Worm (Caenorhabditis elegans) whole organism, late embryonic: ENCODE results near the gene Y22D7AL.1.

Experiments
- C08G9.2 ChIP-seq: sonication (generic microtip); optimal IDR thresholded peaks from 2 replicates; lab custom pipeline; 2016; ENCODE audit warnings: mild to moderate bottlenecking, missing genetic modification characterization, moderate library complexity, missing compliant biosample characterization
- C38D4.7 ChIP-seq: fragments of 200-800 bp; sonication (Bioruptor generic); optimal IDR thresholded peaks from 2 replicates; lab custom pipeline; 2018; ENCODE audit warnings: mild to moderate bottlenecking, missing genetic modification characterization, moderate library complexity, missing compliant biosample characterization
- K02D7.2 ChIP-seq: sonication (generic microtip); optimal IDR thresholded peaks from 2 replicates; lab custom pipeline; 2017; ENCODE audit warnings: mild to moderate bottlenecking, missing genetic modification characterization, missing compliant biosample characterization
- Y22D7AL.16 ChIP-seq: sonication (generic microtip); optimal IDR thresholded peaks from 2 replicates; lab custom pipeline; 2016; ENCODE audit warnings: missing genetic modification characterization, missing compliant biosample characterization
- ama-1 ChIP-seq: fragments of 150-350 bp; optimal IDR thresholded peaks from 2 replicates; lab custom pipeline; 2014
- ceh-14 ChIP-seq: sonication (generic microtip); optimal IDR thresholded peaks from 2 replicates; lab custom pipeline; 2016; ENCODE audit warnings: missing genotype, missing genetic modification characterization, missing compliant biosample characterization
- ceh-18 ChIP-seq: sonication (generic microtip); optimal IDR thresholded peaks from 2 replicates; lab custom pipeline; 2016; ENCODE audit warnings: missing genetic modification characterization, missing compliant biosample characterization
- ceh-19 ChIP-seq: fragments of 200-800 bp; sonication (Bioruptor generic); optimal IDR thresholded peaks from 2 replicates; lab custom pipeline; 2018; ENCODE audit warnings: mild to moderate bottlenecking, missing genetic modification characterization, missing compliant biosample characterization
- ceh-2 ChIP-seq: sonication (generic microtip); optimal IDR thresholded peaks from 2 replicates; lab custom pipeline; 2016; ENCODE audit warnings: missing genotype, missing genetic modification characterization, missing compliant biosample characterization
- ceh-31 ChIP-seq: sonication (generic microtip); optimal IDR thresholded peaks from 2 replicates; lab custom pipeline; 2016; ENCODE audit warnings: missing genetic modification characterization, missing compliant biosample characterization
- ceh-9 ChIP-seq: sonication (generic microtip); optimal IDR thresholded peaks from 2 replicates; lab custom pipeline; 2016; ENCODE audit warnings: mild to moderate bottlenecking, missing genetic modification characterization, inconsistent platforms, missing compliant biosample characterization
- dmd-4 ChIP-seq: sonication (generic microtip); optimal IDR thresholded peaks from 2 replicates; lab custom pipeline; 2016; ENCODE audit warnings: borderline replicate concordance, missing genetic modification characterization, missing compliant biosample characterization
- dve-1 ChIP-seq: sonication (generic microtip); optimal IDR thresholded peaks from 2 replicates; lab custom pipeline; 2017; ENCODE audit warnings: antibody characterized with exemption, mild to moderate bottlenecking, missing genetic modification characterization, missing compliant biosample characterization
- elt-2 ChIP-seq: sonication (generic microtip); optimal IDR thresholded peaks from 2 replicates; lab custom pipeline; 2016; ENCODE audit warnings: missing genetic modification reagents, missing genetic modification characterization, missing compliant biosample characterization
- ets-4 ChIP-seq: sonication (generic microtip); optimal IDR thresholded peaks from 2 replicates; lab custom pipeline; 2016; ENCODE audit warnings: missing genetic modification characterization, missing compliant biosample characterization
- eyg-1 ChIP-seq: sonication (generic microtip); optimal IDR thresholded peaks from 2 replicates; lab custom pipeline; 2016; ENCODE audit warnings: missing genotype, missing genetic modification characterization, missing compliant biosample characterization
- fax-1 ChIP-seq: sonication (generic microtip); optimal IDR thresholded peaks from 2 replicates; lab custom pipeline; 2016; ENCODE audit warnings: missing genotype, missing genetic modification characterization, missing compliant biosample characterization
- fkh-10 ChIP-seq: fragments of 150-350 bp; optimal IDR thresholded peaks from 2 replicates; lab custom pipeline; 2014; ENCODE audit warnings: missing biosample characterization, missing genetic modification reagents, missing genetic modification characterization
- gmeb-2 ChIP-seq: sonication (generic microtip); optimal IDR thresholded peaks from 2 replicates; lab custom pipeline; 2016; ENCODE audit warnings: missing genetic modification characterization, inconsistent platforms, missing compliant biosample characterization
- hlh-13 ChIP-seq: fragments of 200-800 bp; sonication (Bioruptor generic); optimal IDR thresholded peaks from 2 replicates; lab custom pipeline; 2018; ENCODE audit warnings: mild to moderate bottlenecking, missing genetic modification characterization, missing compliant biosample characterization
- hlh-8 ChIP-seq: sonication (generic microtip); optimal IDR thresholded peaks from 2 replicates; lab custom pipeline; 2016; ENCODE audit warnings: missing genotype, missing genetic modification characterization, missing compliant biosample characterization
- lim-6 ChIP-seq: sonication (generic microtip); optimal IDR thresholded peaks from 2 replicates; lab custom pipeline; 2016; ENCODE audit warnings: missing genetic modification characterization, missing compliant biosample characterization
- mec-3 ChIP-seq: sonication (generic microtip); optimal IDR thresholded peaks from 2 replicates; lab custom pipeline; 2016; ENCODE audit warnings: borderline replicate concordance, missing genetic modification characterization, missing compliant biosample characterization
- nhr-11 ChIP-seq: fragments of 150-350 bp; optimal IDR thresholded peaks from 2 replicates; lab custom pipeline; 2014; ENCODE audit warnings: missing biosample characterization, missing genetic modification characterization
- nhr-232 ChIP-seq: sonication (generic microtip); optimal IDR thresholded peaks from 2 replicates; lab custom pipeline; 2016; ENCODE audit warnings: missing genetic modification characterization, missing compliant biosample characterization
- odd-2 ChIP-seq: sonication (generic microtip); optimal IDR thresholded peaks from 2 replicates; lab custom pipeline; 2017; ENCODE audit warnings: antibody characterized with exemption, mild to moderate bottlenecking, missing genetic modification characterization, missing compliant biosample characterization
- pat-9 ChIP-seq: fragments of 200-800 bp; sonication (Bioruptor generic); optimal IDR thresholded peaks from 2 replicates; lab custom pipeline; 2018; ENCODE audit warnings: mild to moderate bottlenecking, missing genetic modification characterization, moderate library complexity, missing compliant biosample characterization
- pha-2 ChIP-seq: sonication (generic microtip); optimal IDR thresholded peaks from 2 replicates; lab custom pipeline; 2017; ENCODE audit warnings: mild to moderate bottlenecking, missing genetic modification characterization, missing compliant biosample characterization
- pha-4 ChIP-seq: fragments of 150-350 bp; optimal IDR thresholded peaks from 2 replicates; lab custom pipeline; 2018; ENCODE audit warnings: missing biosample characterization, missing genetic modification reagents, missing genetic modification characterization
- pqm-1 ChIP-seq: sonication (generic microtip); optimal IDR thresholded peaks from 2 replicates; lab custom pipeline; 2016; ENCODE audit warnings: missing genetic modification characterization, missing compliant biosample characterization
- ref-2 ChIP-seq: sonication (generic microtip); optimal IDR thresholded peaks from 2 replicates; lab custom pipeline; 2016; ENCODE audit warnings: missing genetic modification characterization, missing compliant biosample characterization
- rnt-1 ChIP-seq: sonication (generic microtip); optimal IDR thresholded peaks from 2 replicates; lab custom pipeline; 2016; ENCODE audit warnings: missing genetic modification characterization, missing compliant biosample characterization
- tbx-7 ChIP-seq: sonication (generic microtip); optimal IDR thresholded peaks from 2 replicates; lab custom pipeline; 2016; ENCODE audit warnings: missing genotype, missing genetic modification characterization, missing compliant biosample characterization
- unc-3 ChIP-seq, 2 experiments: fragments of 200-800 bp in 1 of 2; sonication (Bioruptor generic) in 1 of 2; sonication (generic microtip) in 1 of 2; conservative IDR thresholded peaks in 1 of 2; optimal IDR thresholded peaks in 1 of 2; 2 replicates each; pipeline versions ENCODE4 v1.3.6 to Lab custom; 2016 to 2022; ENCODE audit warnings: missing compliant biosample characterization in 2 of 2, missing genetic modification characterization in 2 of 2, missing genetic modification reagents in 1 of 2
- unc-42 ChIP-seq: sonication (generic microtip); optimal IDR thresholded peaks from 2 replicates; lab custom pipeline; 2016; ENCODE audit warnings: missing genotype, missing genetic modification characterization, missing compliant biosample characterization
- zip-5 ChIP-seq: sonication (generic microtip); optimal IDR thresholded peaks from 2 replicates; lab custom pipeline; 2016; ENCODE audit warnings: missing genetic modification characterization, missing compliant biosample characterization
- ztf-16 ChIP-seq: sonication (generic microtip); optimal IDR thresholded peaks from 2 replicates; lab custom pipeline; 2017; ENCODE audit warnings: missing genetic modification characterization, missing compliant biosample characterization

The Y22D7AL.1 gene

ce11 chrIII:1634270-1634669, 18.0 kb upstream of the Y22D7AL.1 start, which contains the start of gene Y22D7AL.11:
Y22D7AL.11 (minus strand) TSS chrIII:1634370.
- no peak for TF ChIP-seq elt-2 (tag; lab: Kevin White, UChicago)
- TF ChIP-seq, all 69 proteins: peak for 0

DNA sequence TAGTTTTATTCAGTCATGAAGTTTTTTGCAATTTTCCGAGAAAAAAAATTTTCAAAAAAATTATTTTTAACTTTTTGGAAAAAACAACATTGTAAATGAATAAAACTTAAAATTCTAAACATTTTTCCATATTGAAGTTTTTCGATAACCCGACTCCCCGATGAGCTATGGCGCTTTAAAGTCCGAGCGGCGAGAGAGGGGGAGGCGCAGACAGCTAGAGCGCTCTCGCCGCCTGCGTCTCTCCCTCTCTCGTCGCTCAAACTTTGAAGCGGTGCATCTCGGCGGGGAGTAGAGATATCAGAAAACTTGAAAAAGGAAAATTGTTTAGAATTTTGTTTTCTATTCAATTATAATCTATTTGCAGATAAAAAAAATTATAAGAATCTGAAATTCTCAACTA, 13.9 kb upstream of the Y22D7AL.1 start:
- TF ChIP-seq ceh-18 (tag; lab: Kevin White, UChicago) (no peak), hlh-8 (tag; lab: Kevin White, UChicago) (no peak), Y22D7AL.16 (tag; lab: Kevin White, UChicago) (no peak), ceh-9 (tag; lab: Kevin White, UChicago) (no peak), gmeb-2 (tag; lab: Kevin White, UChicago) (no peak), pat-9 (tag; lab: Kevin White, UChicago) (no peak), fax-1 (tag; lab: Kevin White, UChicago) (no peak), ceh-31 (tag; lab: Kevin White, UChicago) (no peak), ets-4 (tag; lab: Kevin White, UChicago) (no peak), ceh-2 (tag; lab: Kevin White, UChicago) (no peak), ama-1 (lab: Kevin White, UChicago) (no peak)

- TF ChIP-seq lim-6 (tag; lab: Kevin White, UChicago) (no peak), ref-2 (tag; lab: Kevin White, UChicago) (no peak), ceh-19 (GFP tag; lab: Kevin White, UChicago) (no peak), fkh-10 (GFP tag; lab: Kevin White, UChicago) (no peak), pha-2 (no peak), hlh-13 (GFP tag; lab: Kevin White, UChicago) (no peak), ama-1 (lab: Kevin White, UChicago) (no peak), nhr-11 (no peak), eyg-1 (tag; lab: Kevin White, UChicago) (no peak), nhr-232 (tag; lab: Kevin White, UChicago) (no peak), unc-42 (tag; lab: Kevin White, UChicago) (no peak), dmd-4 (tag; lab: Kevin White, UChicago) (no peak), zip-5 (tag; lab: Kevin White, UChicago) (no peak), ceh-14 (tag; lab: Kevin White, UChicago) (no peak), tbx-7 (tag; lab: Kevin White, UChicago) (no peak), pha-4 (no peak), rnt-1 (no peak), ceh-2 (tag; lab: Kevin White, UChicago) (no peak)
Observed at ce11 chrIII:1641163-1641562, 11.1 kb upstream of the Y22D7AL.1 start, which contains the start of gene Y22D7AL.3. Y22D7AL.3 (plus strand) TSS chrIII:1641463.

DNA sequence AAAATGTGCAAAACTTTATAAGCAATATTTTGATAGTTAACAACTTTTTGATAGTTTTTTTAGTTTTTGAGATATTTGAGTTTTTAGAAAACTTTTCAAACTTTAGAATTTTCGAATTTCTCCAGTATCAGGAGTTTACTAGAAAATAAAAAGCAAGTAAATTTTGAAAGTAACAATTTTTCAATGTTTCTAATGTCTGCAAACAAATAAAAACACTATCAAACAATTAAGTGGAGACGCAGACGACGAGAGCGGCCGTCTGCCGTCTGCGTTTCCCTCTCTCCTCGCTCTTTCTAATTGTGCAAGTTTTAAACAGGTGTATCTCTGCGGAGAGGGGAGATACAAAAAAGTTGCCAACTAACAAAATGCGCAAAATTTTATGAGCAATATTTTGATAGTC, 644 bp downstream of the Y22D7AL.1 start:
- TF ChIP-seq dve-1 (tag; lab: Kevin White, UChicago) (no peak), unc-3 (GFP tag; conservative IDR thresholded peaks at IDR 0.05; lab: Robert Waterston, UW) (no peak), unc-3 (tag; optimal IDR thresholded peaks at IDR 0.05; lab: Kevin White, UChicago) (no peak), C38D4.7 (GFP tag; lab: Kevin White, UChicago) (no peak), rnt-1 (no peak), odd-2 (no peak), ceh-2 (tag; lab: Kevin White, UChicago) (no peak), ztf-16 (no peak), eyg-1 (tag; lab: Kevin White, UChicago) (no peak), C08G9.2 (no peak), hlh-8 (tag; lab: Kevin White, UChicago) (no peak), mec-3 (tag; lab: Kevin White, UChicago) (no peak), pqm-1 (no peak), K02D7.2 (no peak), zip-5 (tag; lab: Kevin White, UChicago) (no peak)
